Worm (Caenorhabditis elegans) whole organism, L1 larva: ENCODE measurements around the gene rpb-8.

Experiments
- alr-1 ChIP-seq: fragments of 200-800 bp; sonication (Bioruptor generic); optimal IDR thresholded peaks from 2 replicates; lab custom pipeline; 2018; ENCODE audit warnings: borderline replicate concordance, mild to moderate bottlenecking, missing genetic modification characterization, missing compliant biosample characterization
- fos-1 ChIP-seq: fragments of 150-350 bp; optimal IDR thresholded peaks from 2 replicates; lab custom pipeline; 2014; ENCODE audit warnings: missing biosample characterization, missing genetic modification characterization
- hlh-17 ChIP-seq: fragments of 200-800 bp; sonication (Bioruptor generic); optimal IDR thresholded peaks from 2 replicates; lab custom pipeline; 2018; ENCODE audit warnings: missing genetic modification characterization, mild to moderate bottlenecking, missing compliant biosample characterization, moderate library complexity, borderline replicate concordance
- lin-13 ChIP-seq: fragments of 150-350 bp; optimal IDR thresholded peaks from 2 replicates; lab custom pipeline; 2014; ENCODE audit warnings: missing biosample characterization, missing genetic modification reagents, missing genetic modification characterization
- lsy-2 ChIP-seq, 2 experiments: fragments of 150-350 bp; optimal IDR thresholded peaks; 2 replicates each; lab custom pipeline; 2014; ENCODE audit warnings: missing biosample characterization in 2 of 2, missing genetic modification characterization in 2 of 2

DNA sequence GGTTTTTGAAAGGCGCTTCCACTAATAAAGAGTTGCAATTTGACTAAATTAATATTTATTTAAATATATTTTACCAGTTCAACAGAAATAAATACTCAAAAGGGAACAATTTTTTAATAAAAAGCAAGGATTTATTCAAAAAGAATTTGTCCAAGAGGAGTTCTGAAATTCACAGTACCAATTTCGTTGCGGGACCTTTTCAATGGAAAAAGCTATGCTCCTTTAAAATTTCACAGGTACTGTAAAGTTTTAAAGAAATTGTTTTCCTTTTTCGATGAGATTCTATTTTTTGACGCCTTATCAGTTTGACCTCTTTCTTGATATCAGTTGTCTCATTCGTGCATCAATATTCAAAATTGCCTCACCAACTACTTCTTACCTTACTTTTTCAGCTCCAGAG lies 17.5 kb downstream of the rpb-8 start, which contains the start of gene tag-340:
- TF ChIP-seq alr-1 (tag; lab: Kevin White, UChicago) (no peak), lsy-2 (tag; optimal IDR thresholded peaks at IDR 0.05; lab: Kevin White, UChicago) (no peak), lin-13 (GFP tag; lab: Kevin White, UChicago) (no peak), hlh-17 (GFP tag; lab: Kevin White, UChicago) (no peak), fos-1 (tag; lab: Kevin White, UChicago) (no peak)
